Worm (Caenorhabditis elegans) whole organism, young adult: ENCODE results near the gene F11G11.14.

Experiments used
- B0261.1 ChIP-seq: sonication (generic microtip); optimal IDR thresholded peaks from 2 replicates; lab custom pipeline; 2016; ENCODE audit warnings: mild to moderate bottlenecking, missing genetic modification characterization, moderate library complexity, missing compliant biosample characterization
- C06A6.2 ChIP-seq: fragments of 200-800 bp; sonication (Bioruptor generic); conservative IDR thresholded peaks from 2 replicates; pipeline ENCODE4 v1.3.6; 2022; ENCODE audit warnings: missing genetic modification characterization, missing compliant biosample characterization
- F57A8.1 ChIP-seq: fragments of 200-800 bp; sonication (Bioruptor generic); optimal IDR thresholded peaks from 2 replicates; lab custom pipeline; 2018; ENCODE audit warnings: mild to moderate bottlenecking, missing genetic modification characterization, moderate library complexity, missing compliant biosample characterization
- F57C9.4 ChIP-seq: sonication (generic microtip); optimal IDR thresholded peaks from 2 replicates; lab custom pipeline; 2017; ENCODE audit warnings: mild to moderate bottlenecking, missing genetic modification characterization, missing compliant biosample characterization
- K12H6.12 ChIP-seq: fragments of 200-800 bp; sonication (Bioruptor generic); optimal IDR thresholded peaks from 2 replicates; lab custom pipeline; 2018; ENCODE audit warnings: mild to moderate bottlenecking, missing genetic modification characterization, missing compliant biosample characterization
- T07F8.4 ChIP-seq: sonication (generic microtip); optimal IDR thresholded peaks from 2 replicates; lab custom pipeline; 2016; ENCODE audit warnings: mild to moderate bottlenecking, missing genetic modification characterization, moderate library complexity, missing compliant biosample characterization
- Y79H2A.3 ChIP-seq: fragments of 200-800 bp; sonication (Bioruptor generic); conservative IDR thresholded peaks from 2 replicates; pipeline ENCODE4 v1.3.6; 2022; ENCODE audit warnings: missing genetic modification reagents, missing genetic modification characterization, missing compliant biosample characterization
- attf-3 ChIP-seq: fragments of 200-800 bp; sonication (Bioruptor generic); conservative IDR thresholded peaks from 2 replicates; pipeline ENCODE4 v1.3.6; 2022; ENCODE audit warnings: missing genetic modification reagents, missing genetic modification characterization, missing compliant biosample characterization
- attf-5 ChIP-seq: fragments of 200-800 bp; sonication (Bioruptor generic); optimal IDR thresholded peaks from 2 replicates; lab custom pipeline; 2018; ENCODE audit warnings: mild to moderate bottlenecking, missing genetic modification characterization, missing compliant biosample characterization
- bed-1 ChIP-seq: fragments of 200-800 bp; sonication (Bioruptor generic); IDR thresholded peaks from 2 replicates; pipeline ENCODE4 v1.3.6; 2022; ENCODE audit warnings: missing genetic modification reagents, missing genetic modification characterization, missing compliant biosample characterization
- cebp-1 ChIP-seq, 2 experiments: fragments of 200-800 bp in 1 of 2; sonication (Bioruptor generic) in 1 of 2; sonication (generic microtip) in 1 of 2; IDR thresholded peaks in 1 of 2; optimal IDR thresholded peaks in 1 of 2; 2 replicates each; pipeline versions ENCODE4 v1.3.6 to Lab custom; 2017 to 2022; ENCODE audit warnings: missing compliant biosample characterization in 2 of 2, missing genetic modification characterization in 2 of 2, mild to moderate bottlenecking in 1 of 2, missing genetic modification reagents in 1 of 2, moderate library complexity in 1 of 2
- dox-1 ChIP-seq: fragments of 200-800 bp; sonication (Bioruptor generic); IDR thresholded peaks from 2 replicates; pipeline ENCODE4 v1.3.6; 2022; ENCODE audit warnings: missing genetic modification reagents, missing genetic modification characterization, missing compliant biosample characterization
- efl-1 ChIP-seq: fragments of 150-350 bp; optimal IDR thresholded peaks from 2 replicates; lab custom pipeline; 2014; ENCODE audit warnings: missing biosample characterization, missing genetic modification reagents, missing genetic modification characterization
- egl-18 ChIP-seq: fragments of 200-800 bp; sonication (Bioruptor generic); IDR thresholded peaks from 2 replicates; pipeline ENCODE4 v1.3.6; 2022; ENCODE audit warnings: missing genetic modification reagents, missing genetic modification characterization, missing compliant biosample characterization
- ets-4 ChIP-seq: fragments of 200-800 bp; sonication (Bioruptor generic); optimal IDR thresholded peaks from 2 replicates; lab custom pipeline; 2018; ENCODE audit warnings: mild to moderate bottlenecking, missing genetic modification characterization, missing compliant biosample characterization
- fkh-3 ChIP-seq: sonication (generic microtip); optimal IDR thresholded peaks from 2 replicates; lab custom pipeline; 2016; ENCODE audit warnings: mild to moderate bottlenecking, missing genetic modification characterization, missing compliant biosample characterization
- hlh-26 ChIP-seq: fragments of 200-800 bp; sonication (Bioruptor generic); conservative IDR thresholded peaks from 2 replicates; pipeline ENCODE4 v1.3.6; 2022; ENCODE audit warnings: missing genetic modification reagents, missing genetic modification characterization, missing compliant biosample characterization
- hmg-1.2 ChIP-seq: fragments of 200-800 bp; sonication (Bioruptor generic); IDR thresholded peaks from 2 replicates; pipeline ENCODE4 v1.3.6; 2022; ENCODE audit warnings: missing genetic modification reagents, missing genetic modification characterization, missing compliant biosample characterization
- hmg-20 ChIP-seq: fragments of 200-800 bp; sonication (Bioruptor generic); IDR thresholded peaks from 2 replicates; pipeline ENCODE4 v1.3.6; 2022; ENCODE audit warnings: missing genetic modification reagents, missing genetic modification characterization, missing compliant biosample characterization
- hrde-1 ChIP-seq: sonication (generic microtip); optimal IDR thresholded peaks from 2 replicates; lab custom pipeline; 2016; ENCODE audit warnings: missing genetic modification characterization, mild to moderate bottlenecking, missing compliant biosample characterization, moderate library complexity, missing genotype, missing genetic modification reagents, borderline replicate concordance
- lag-1 ChIP-seq: fragments of 200-800 bp; sonication (Bioruptor generic); IDR thresholded peaks from 2 replicates; pipeline ENCODE4 v1.3.6; 2022; ENCODE audit warnings: missing genetic modification reagents, missing genetic modification characterization, missing compliant biosample characterization
- let-526 ChIP-seq: fragments of 200-800 bp; sonication (Bioruptor generic); IDR thresholded peaks from 2 replicates; pipeline ENCODE4 v1.3.6; 2022; ENCODE audit warnings: missing genetic modification reagents, missing genetic modification characterization, missing compliant biosample characterization
- let-607 ChIP-seq, 2 experiments: fragments of 200-800 bp in 1 of 2; sonication (Bioruptor generic) in 1 of 2; sonication (generic microtip) in 1 of 2; optimal IDR thresholded peaks; 2 replicates each; lab custom pipeline; 2016 to 2018; ENCODE audit warnings: mild to moderate bottlenecking in 2 of 2, missing compliant biosample characterization in 2 of 2, missing genetic modification characterization in 2 of 2, moderate library complexity in 2 of 2, missing genotype in 1 of 2
- lin-26 ChIP-seq: fragments of 200-800 bp; sonication (Bioruptor generic); IDR thresholded peaks from 2 replicates; pipeline ENCODE4 v1.3.6; 2022; ENCODE audit warnings: missing genetic modification reagents, missing genetic modification characterization, missing compliant biosample characterization
- lin-54 ChIP-seq: fragments of 200-800 bp; sonication (Bioruptor generic); optimal IDR thresholded peaks from 2 replicates; lab custom pipeline; 2018; ENCODE audit warnings: mild to moderate bottlenecking, missing genetic modification characterization, missing compliant biosample characterization
- lir-1 ChIP-seq: fragments of 200-800 bp; sonication (Bioruptor generic); conservative IDR thresholded peaks from 2 replicates; pipeline ENCODE4 v1.3.6; 2022; ENCODE audit warnings: missing genetic modification reagents, missing genetic modification characterization, missing compliant biosample characterization
- madf-3 ChIP-seq: fragments of 200-800 bp; sonication (Bioruptor generic); IDR thresholded peaks from 2 replicates; pipeline ENCODE4 v1.3.6; 2022; ENCODE audit warnings: missing genetic modification reagents, missing genetic modification characterization, missing compliant biosample characterization
- mel-28 ChIP-seq: sonication (generic microtip); optimal IDR thresholded peaks from 2 replicates; lab custom pipeline; 2016; ENCODE audit warnings: borderline replicate concordance, mild to moderate bottlenecking, missing genetic modification characterization, missing compliant biosample characterization
- mxl-1 ChIP-seq: sonication (generic microtip); optimal IDR thresholded peaks from 2 replicates; lab custom pipeline; 2016; ENCODE audit warnings: missing genetic modification characterization, missing compliant biosample characterization
- nfya-1 ChIP-seq: sonication (generic microtip); optimal IDR thresholded peaks from 2 replicates; lab custom pipeline; 2017; ENCODE audit warnings: antibody characterized with exemption, missing compliant biosample characterization, missing genetic modification characterization, borderline replicate concordance; ENCODE audit not compliant: insufficient read depth
- nfya-2 ChIP-seq: fragments of 200-800 bp; sonication (Bioruptor generic); IDR thresholded peaks from 2 replicates; pipeline ENCODE4 v1.3.6; 2022; ENCODE audit warnings: missing genetic modification reagents, missing genetic modification characterization, missing compliant biosample characterization
- nfyb-1 ChIP-seq: fragments of 200-800 bp; sonication (Bioruptor generic); IDR thresholded peaks from 2 replicates; pipeline ENCODE4 v1.3.6; 2022; ENCODE audit warnings: missing genetic modification reagents, missing genetic modification characterization, missing compliant biosample characterization
- nhr-179 ChIP-seq: sonication (generic microtip); optimal IDR thresholded peaks from 2 replicates; lab custom pipeline; 2016; ENCODE audit warnings: mild to moderate bottlenecking, missing genetic modification characterization, missing compliant biosample characterization
- nhr-80 ChIP-seq: sonication (generic microtip); optimal IDR thresholded peaks from 2 replicates; lab custom pipeline; 2016; ENCODE audit warnings: missing genetic modification characterization, missing compliant biosample characterization
- pbrm-1 ChIP-seq: fragments of 200-800 bp; sonication (Bioruptor generic); IDR thresholded peaks from 2 replicates; pipeline ENCODE4 v1.3.6; 2022; ENCODE audit warnings: missing genetic modification reagents, missing genetic modification characterization, missing compliant biosample characterization
- sea-2 ChIP-seq: fragments of 200-800 bp; sonication (Bioruptor generic); IDR thresholded peaks from 2 replicates; pipeline ENCODE4 v1.3.6; 2022; ENCODE audit warnings: missing genetic modification characterization, missing compliant biosample characterization
- snpc-1.3 ChIP-seq: sonication (generic microtip); optimal IDR thresholded peaks from 2 replicates; lab custom pipeline; 2017; ENCODE audit warnings: missing genetic modification characterization, mild to moderate bottlenecking, missing compliant biosample characterization, antibody characterized with exemption, moderate library complexity, missing genotype, missing genetic modification reagents; ENCODE audit not compliant: insufficient read depth
- tbp1 ChIP-seq: fragments of 200-800 bp; sonication (Bioruptor generic); optimal IDR thresholded peaks from 2 replicates; lab custom pipeline; 2018; ENCODE audit warnings: mild to moderate bottlenecking, missing genetic modification characterization, missing compliant biosample characterization
- tbx-9 ChIP-seq: sonication (generic microtip); optimal IDR thresholded peaks from 2 replicates; lab custom pipeline; 2016; ENCODE audit warnings: borderline replicate concordance, missing genetic modification characterization, inconsistent platforms, missing compliant biosample characterization
- xnd-1 ChIP-seq: sonication (generic microtip); optimal IDR thresholded peaks from 2 replicates; lab custom pipeline; 2016; ENCODE audit warnings: missing genotype, missing genetic modification reagents, missing genetic modification characterization, missing compliant biosample characterization
- ztf-18 ChIP-seq: sonication (generic microtip); optimal IDR thresholded peaks from 2 replicates; lab custom pipeline; 2016; ENCODE audit warnings: missing genotype, mild to moderate bottlenecking, missing genetic modification characterization, missing compliant biosample characterization
- ztf-28 ChIP-seq: fragments of 200-800 bp; sonication (Bioruptor generic); IDR thresholded peaks from 2 replicates; pipeline ENCODE4 v1.3.6; 2022; ENCODE audit warnings: missing genetic modification reagents, missing genetic modification characterization, missing compliant biosample characterization
- ztf-6 ChIP-seq: fragments of 200-800 bp; sonication (Bioruptor generic); IDR thresholded peaks from 2 replicates; pipeline ENCODE4 v1.3.6; 2022; ENCODE audit warnings: missing genetic modification reagents, missing genetic modification characterization, missing compliant biosample characterization

F11G11.14 gene

ce11 chrII:4856113-4856512 lies 7.4 kb upstream of the F11G11.14 start:
- TF ChIP-seq C06A6.2 (GFP tag; lab: Robert Waterston, UW) (no peak), ztf-6 (GFP tag; lab: Robert Waterston, UW) (no peak), F57C9.4 (tag; lab: Kevin White, UChicago) (no peak), bed-1 (no peak), pbrm-1 (0 out of 2 replicates have a peak, but pooled peaks have one; percentile 12), cebp-1 (GFP tag; IDR thresholded peaks at IDR 0.05; lab: Robert Waterston, UW) (peak; percentile 96), cebp-1 (tag; optimal IDR thresholded peaks at IDR 0.05; lab: Kevin White, UChicago) (peak; percentile 99), xnd-1 (tag; lab: Kevin White, UChicago) (no peak), let-526 (GFP tag; lab: Robert Waterston, UW) (peak; percentile 24; the same call in 1 of the 2 replicates), F57A8.1 (GFP tag; lab: Kevin White, UChicago) (no peak), nfyb-1 (GFP tag; lab: Robert Waterston, UW) (0 out of 2 replicates have a peak, but pooled peaks have one; percentile 46), hrde-1 (tag; lab: Kevin White, UChicago) (no peak), attf-5 (GFP tag; lab: Kevin White, UChicago) (peak; percentile 39), lag-1 (GFP tag; lab: Robert Waterston, UW) (no peak), attf-3 (GFP tag; lab: Robert Waterston, UW) (no peak), lin-26 (0 out of 2 replicates have a peak, but pooled peaks have one; percentile 13), egl-18 (no peak), hlh-26 (GFP tag; lab: Robert Waterston, UW) (no peak), fkh-3 (tag; lab: Kevin White, UChicago) (no peak)

- TF ChIP-seq xnd-1 (tag; lab: Kevin White, UChicago) (no peak), nhr-80 (tag; lab: Kevin White, UChicago) (peak; percentile 89), tbp1 (peak; percentile 15), snpc-1.3 (tag; lab: Kevin White, UChicago) (no peak), efl-1 (GFP tag; lab: Kevin White, UChicago) (no peak), lir-1 (GFP tag; lab: Robert Waterston, UW) (no peak), hlh-26 (GFP tag; lab: Robert Waterston, UW) (no peak), nfya-2 (GFP tag; lab: Robert Waterston, UW) (no peak), ztf-18 (tag; lab: Kevin White, UChicago) (peak; percentile 15), mxl-1 (tag; lab: Kevin White, UChicago) (no peak), lin-54 (GFP tag; lab: Kevin White, UChicago) (peak; percentile 21), B0261.1 (no peak), ets-4 (GFP tag; lab: Kevin White, UChicago) (peak; percentile 36), cebp-1 (GFP tag; IDR thresholded peaks at IDR 0.05; lab: Robert Waterston, UW) (no peak), cebp-1 (tag; optimal IDR thresholded peaks at IDR 0.05; lab: Kevin White, UChicago) (peak; percentile 14), dox-1 (GFP tag; lab: Robert Waterston, UW) (peak; percentile 54; the same call in 1 of the 2 replicates)
These were observed 6.4 kb upstream of the F11G11.14 start for ce11 chrII:4857086-4857485.

- TF ChIP-seq cebp-1 (GFP tag; IDR thresholded peaks at IDR 0.05; lab: Robert Waterston, UW): no peak
- peak; percentile 24 for TF ChIP-seq cebp-1 (tag; optimal IDR thresholded peaks at IDR 0.05; lab: Kevin White, UChicago)
- no peak for TF ChIP-seq lir-1 (GFP tag; lab: Robert Waterston, UW)
- TF ChIP-seq lag-1 (GFP tag; lab: Robert Waterston, UW): no peak
- no peak for TF ChIP-seq T07F8.4 (tag; lab: Kevin White, UChicago)
- no peak for TF ChIP-seq mel-28 (tag; lab: Kevin White, UChicago)
- 0 out of 2 replicates have a peak, but pooled peaks have one; percentile 13 for TF ChIP-seq hmg-1.2 (GFP tag; lab: Robert Waterston, UW)
- TF ChIP-seq hmg-20 (GFP tag; lab: Robert Waterston, UW): no peak
- TF ChIP-seq nfya-1 (tag; lab: Kevin White, UChicago): no peak
- no peak for TF ChIP-seq Y79H2A.3
- no peak for TF ChIP-seq sea-2 (GFP tag; lab: Robert Waterston, UW)
- no peak for TF ChIP-seq K12H6.12 (tag; lab: Kevin White, UChicago)
- 0 out of 2 replicates have a peak, but pooled peaks have one; percentile 3 for TF ChIP-seq madf-3 (GFP tag; lab: Robert Waterston, UW)
- 0 out of 2 replicates have a peak, but pooled peaks have one; percentile 16 for TF ChIP-seq ztf-28 (GFP tag; lab: Robert Waterston, UW)
- no peak for TF ChIP-seq tbx-9 (tag; lab: Kevin White, UChicago)
- peak in 1 of 2 experiments; percentile 21 for TF ChIP-seq let-607 (tag; optimal IDR thresholded peaks at IDR 0.05; lab: Kevin White, UChicago)
- no peak for TF ChIP-seq nhr-179 (tag; lab: Kevin White, UChicago)
- no peak for TF ChIP-seq C06A6.2 (GFP tag; lab: Robert Waterston, UW)
These were observed 5.6 kb upstream of the F11G11.14 start, which contains the start of gene F11G11.5 for ce11 chrII:4857873-4858364. Gene F11G11.5 (plus strand): TSS chrII:4857923.
